Worm (Caenorhabditis elegans) whole organism, young adult: Measurements from ENCODE around the gene fbxc-54.

Source experiments
- B0035.1 ChIP-seq: sonication (generic microtip); optimal IDR thresholded peaks from 2 replicates; lab custom pipeline; 2016; ENCODE audit warnings: missing genetic modification characterization, mild to moderate bottlenecking, missing compliant biosample characterization, missing genotype, missing genetic modification reagents
- B0261.1 ChIP-seq: sonication (generic microtip); optimal IDR thresholded peaks from 2 replicates; lab custom pipeline; 2016; ENCODE audit warnings: mild to moderate bottlenecking, missing genetic modification characterization, moderate library complexity, missing compliant biosample characterization
- F10E7.11 ChIP-seq: sonication (generic microtip); optimal IDR thresholded peaks from 2 replicates; lab custom pipeline; 2017; ENCODE audit warnings: mild to moderate bottlenecking, missing genetic modification characterization, moderate library complexity, missing compliant biosample characterization
- F55B11.4 ChIP-seq: sonication (generic microtip); optimal IDR thresholded peaks from 2 replicates; lab custom pipeline; 2016; ENCODE audit warnings: missing compliant biosample characterization, missing genetic modification characterization, borderline replicate concordance; ENCODE audit not compliant: insufficient read depth
- K11D2.4 ChIP-seq: fragments of 200-800 bp; sonication (Bioruptor generic); IDR thresholded peaks from 2 replicates; pipeline ENCODE4 v1.3.6; 2022; ENCODE audit warnings: missing genetic modification reagents, missing genetic modification characterization, missing compliant biosample characterization
- K12H6.12 ChIP-seq: fragments of 200-800 bp; sonication (Bioruptor generic); optimal IDR thresholded peaks from 2 replicates; lab custom pipeline; 2018; ENCODE audit warnings: mild to moderate bottlenecking, missing genetic modification characterization, missing compliant biosample characterization
- Y53F4B.3 ChIP-seq: fragments of 200-800 bp; sonication (Bioruptor generic); IDR thresholded peaks from 2 replicates; pipeline ENCODE4 v1.3.6; 2022; ENCODE audit warnings: missing genetic modification reagents, missing genetic modification characterization, missing compliant biosample characterization
- Y56A3A.18 ChIP-seq: fragments of 200-800 bp; sonication (Bioruptor generic); IDR thresholded peaks from 2 replicates; pipeline ENCODE4 v1.3.6; 2022; ENCODE audit warnings: missing genetic modification reagents, missing genetic modification characterization, missing compliant biosample characterization
- ZK185.1 ChIP-seq: sonication (generic microtip); optimal IDR thresholded peaks from 2 replicates; lab custom pipeline; 2016; ENCODE audit warnings: mild to moderate bottlenecking, missing genetic modification characterization, missing compliant biosample characterization; ENCODE audit not compliant: poor library complexity, severe bottlenecking
- ama-1 ChIP-seq, 3 experiments: fragments of 150-350 bp in 1 of 3; sonication (generic microtip) in 2 of 3; optimal IDR thresholded peaks; 2 replicates each; lab custom pipeline; 2014 to 2018; ENCODE audit warnings: missing biosample characterization in 2 of 3, missing genetic modification characterization in 2 of 3, missing genetic modification reagents in 2 of 3
- attf-6 ChIP-seq: fragments of 200-800 bp; sonication (Bioruptor generic); IDR thresholded peaks from 2 replicates; pipeline ENCODE4 v1.3.6; 2022; ENCODE audit warnings: missing genetic modification reagents, missing genetic modification characterization, missing compliant biosample characterization
- bed-1 ChIP-seq: fragments of 200-800 bp; sonication (Bioruptor generic); IDR thresholded peaks from 2 replicates; pipeline ENCODE4 v1.3.6; 2022; ENCODE audit warnings: missing genetic modification reagents, missing genetic modification characterization, missing compliant biosample characterization
- cebp-2 ChIP-seq: fragments of 200-800 bp; sonication (Bioruptor generic); IDR thresholded peaks from 2 replicates; pipeline ENCODE4 v1.3.6; 2022; ENCODE audit warnings: missing genetic modification characterization, missing compliant biosample characterization
- ceh-100 ChIP-seq: fragments of 200-800 bp; sonication (Bioruptor generic); IDR thresholded peaks from 2 replicates; pipeline ENCODE4 v1.3.6; 2022; ENCODE audit warnings: missing genetic modification reagents, missing genetic modification characterization, missing compliant biosample characterization
- ceh-40 ChIP-seq: fragments of 200-800 bp; sonication (Bioruptor generic); IDR thresholded peaks from 2 replicates; pipeline ENCODE4 v1.3.6; 2022; ENCODE audit warnings: missing genetic modification characterization, missing compliant biosample characterization
- chd-7 ChIP-seq: sonication (generic microtip); optimal IDR thresholded peaks from 2 replicates; lab custom pipeline; 2016; ENCODE audit warnings: mild to moderate bottlenecking, missing genetic modification characterization, moderate library complexity, missing compliant biosample characterization
- ekl-4 ChIP-seq: fragments of 200-800 bp; sonication (Bioruptor generic); IDR thresholded peaks from 2 replicates; pipeline ENCODE4 v1.3.6; 2022; ENCODE audit warnings: missing genetic modification reagents, missing genetic modification characterization, missing compliant biosample characterization
- let-526 ChIP-seq: fragments of 200-800 bp; sonication (Bioruptor generic); IDR thresholded peaks from 2 replicates; pipeline ENCODE4 v1.3.6; 2022; ENCODE audit warnings: missing genetic modification reagents, missing genetic modification characterization, missing compliant biosample characterization
- lin-35 ChIP-seq, 3 experiments: fragments of 150-350 bp in 2 of 3; sonication (generic microtip) in 1 of 3; optimal IDR thresholded peaks; 2 replicates each; lab custom pipeline; 2014 to 2018; ENCODE audit warnings: missing biosample characterization in 3 of 3, missing genetic modification characterization in 3 of 3, missing genetic modification reagents in 3 of 3
- lir-1 ChIP-seq: fragments of 200-800 bp; sonication (Bioruptor generic); conservative IDR thresholded peaks from 2 replicates; pipeline ENCODE4 v1.3.6; 2022; ENCODE audit warnings: missing genetic modification reagents, missing genetic modification characterization, missing compliant biosample characterization
- mes-4 ChIP-seq: sonication (generic microtip); optimal IDR thresholded peaks from 2 replicates; lab custom pipeline; 2016; ENCODE audit warnings: missing genotype, missing genetic modification characterization, missing compliant biosample characterization
- nhr-120 ChIP-seq: fragments of 200-800 bp; sonication (Bioruptor generic); IDR thresholded peaks from 2 replicates; pipeline ENCODE4 v1.3.6; 2022; ENCODE audit warnings: missing genetic modification characterization, missing compliant biosample characterization
- pbrm-1 ChIP-seq: fragments of 200-800 bp; sonication (Bioruptor generic); IDR thresholded peaks from 2 replicates; pipeline ENCODE4 v1.3.6; 2022; ENCODE audit warnings: missing genetic modification reagents, missing genetic modification characterization, missing compliant biosample characterization
- pha-4 ChIP-seq: fragments of 150-350 bp; sonication (generic microtip); optimal IDR thresholded peaks from 2 replicates; lab custom pipeline; 2014; ENCODE audit warnings: missing biosample characterization, missing genetic modification reagents, missing genetic modification characterization
- rcor-1 ChIP-seq: fragments of 200-800 bp; sonication (Bioruptor generic); IDR thresholded peaks from 2 replicates; pipeline ENCODE4 v1.3.6; 2022; ENCODE audit warnings: missing genetic modification reagents, missing genetic modification characterization, missing compliant biosample characterization
- rec-8 ChIP-seq, 2 experiments: sonication (generic microtip); optimal IDR thresholded peaks; 2 replicates each; lab custom pipeline; 2016; ENCODE audit warnings: mild to moderate bottlenecking in 2 of 2, missing genetic modification characterization in 2 of 2, missing genetic modification reagents in 2 of 2, missing genotype in 2 of 2, missing biosample characterization in 1 of 2, missing compliant biosample characterization in 1 of 2, moderate library complexity in 1 of 2
- rpc-1 ChIP-seq, 2 experiments: fragments of 150-350 bp in 1 of 2; sonication (generic microtip) in 1 of 2; optimal IDR thresholded peaks; 2 replicates each; lab custom pipeline; 2014 to 2018; ENCODE audit warnings: missing biosample characterization in 1 of 2, missing genetic modification characterization in 1 of 2, missing genetic modification reagents in 1 of 2, missing genotype in 1 of 2
- sdz-38 ChIP-seq: sonication (generic microtip); optimal IDR thresholded peaks from 2 replicates; lab custom pipeline; 2016; ENCODE audit warnings: missing genotype, missing genetic modification characterization, missing compliant biosample characterization
- snpc-1.1 ChIP-seq: sonication (generic microtip); optimal IDR thresholded peaks from 2 replicates; lab custom pipeline; 2017; ENCODE audit warnings: missing genetic modification characterization, mild to moderate bottlenecking, missing compliant biosample characterization, antibody characterized with exemption, moderate library complexity, missing genotype, missing genetic modification reagents; ENCODE audit not compliant: insufficient read depth
- somi-1 ChIP-seq: fragments of 200-800 bp; sonication (Bioruptor generic); optimal IDR thresholded peaks from 2 replicates; lab custom pipeline; 2018; ENCODE audit warnings: mild to moderate bottlenecking, missing genetic modification characterization, missing compliant biosample characterization
- sptf-2 ChIP-seq: fragments of 200-800 bp; sonication (Bioruptor generic); optimal IDR thresholded peaks from 2 replicates; lab custom pipeline; 2018; ENCODE audit warnings: mild to moderate bottlenecking, missing genetic modification characterization, missing compliant biosample characterization
- ztf-18 ChIP-seq: sonication (generic microtip); optimal IDR thresholded peaks from 2 replicates; lab custom pipeline; 2016; ENCODE audit warnings: missing genotype, mild to moderate bottlenecking, missing genetic modification characterization, missing compliant biosample characterization
- ztf-22 ChIP-seq: fragments of 200-800 bp; sonication (Bioruptor generic); optimal IDR thresholded peaks from 2 replicates; lab custom pipeline; 2018; ENCODE audit warnings: mild to moderate bottlenecking, missing genetic modification characterization, moderate library complexity, missing compliant biosample characterization
- ztf-26 ChIP-seq: sonication (generic microtip); optimal IDR thresholded peaks from 2 replicates; lab custom pipeline; 2017; ENCODE audit warnings: missing genetic modification characterization, missing compliant biosample characterization
- ztf-6 ChIP-seq: fragments of 200-800 bp; sonication (Bioruptor generic); IDR thresholded peaks from 2 replicates; pipeline ENCODE4 v1.3.6; 2022; ENCODE audit warnings: missing genetic modification reagents, missing genetic modification characterization, missing compliant biosample characterization

The fbxc-54 gene

DNA sequence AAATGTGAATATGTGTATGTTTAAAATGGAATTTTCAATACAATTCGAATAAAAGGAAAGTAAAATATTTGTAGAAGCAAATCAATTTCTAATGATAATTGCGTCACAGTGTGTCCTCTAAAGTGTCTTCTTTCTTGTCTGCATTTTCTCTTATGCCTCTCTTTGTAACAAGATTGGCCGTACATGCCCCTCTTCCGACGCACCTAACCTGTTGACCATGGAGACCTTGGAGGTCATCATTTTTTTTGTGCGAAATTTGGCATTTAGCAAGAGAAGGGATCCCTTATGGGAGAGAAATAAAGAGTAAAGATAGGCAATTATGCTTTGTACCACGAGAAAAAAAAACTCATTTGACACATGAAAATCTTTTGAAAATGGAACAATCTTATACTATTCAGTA is 3.2 kb upstream of the fbxc-54 start, which contains the start of gene F23F1.4:
Gene F23F1.4, minus strand, starts transcription at position 141 of the 400 bp plus-strand sequence.
- TF ChIP-seq nhr-120 (GFP tag; lab: Robert Waterston, UW) (no peak), F10E7.11 (tag; lab: Kevin White, UChicago) (no peak), pha-4 (tag; lab: Kevin White, UChicago) (no peak), B0261.1 (tag; lab: Kevin White, UChicago) (no peak), bed-1 (GFP tag; lab: Robert Waterston, UW) (no peak), rpc-1 (optimal IDR thresholded peaks at IDR 0.05; lab: Kevin White, UChicago) (no peak), rpc-1 (tag; optimal IDR thresholded peaks at IDR 0.05; lab: Kevin White, UChicago) (no peak), K12H6.12 (tag; lab: Kevin White, UChicago) (no peak), K11D2.4 (GFP tag; lab: Robert Waterston, UW) (no peak), rec-8 (tag; optimal IDR thresholded peaks at IDR 0.05; lab: Kevin White, UChicago) (no peak), ceh-100 (GFP tag; lab: Robert Waterston, UW) (no peak), somi-1 (GFP tag; lab: Kevin White, UChicago) (no peak)
- TF ChIP-seq, all 124 proteins: peak for 0

DNA sequence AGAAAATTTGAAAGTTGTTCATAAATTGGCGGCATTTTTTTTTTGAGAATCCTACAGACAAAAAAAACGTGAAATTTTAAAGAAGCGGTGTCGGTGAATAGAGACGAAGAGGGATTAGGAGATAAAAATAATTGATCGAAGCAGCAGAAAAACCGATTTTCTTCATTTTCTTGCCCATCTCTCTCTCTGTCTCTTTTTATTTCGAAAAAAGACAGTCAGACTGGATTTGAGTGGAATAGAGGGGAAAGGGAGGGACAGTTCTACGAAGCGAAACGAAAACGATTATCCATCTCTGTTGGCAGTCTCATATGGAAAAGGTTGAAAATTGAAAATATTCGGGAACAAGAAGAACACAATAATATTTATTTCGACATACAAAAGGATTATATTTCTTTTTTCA is 1.9 kb upstream of the fbxc-54 start:
- no peak for TF ChIP-seq ztf-26 (tag; lab: Kevin White, UChicago)
- no peak for TF ChIP-seq sdz-38 (tag; lab: Kevin White, UChicago)
- TF ChIP-seq Y56A3A.18 (GFP tag; lab: Robert Waterston, UW): no peak
- TF ChIP-seq lin-35 (GFP tag; optimal IDR thresholded peaks at IDR 0.05; lab: Kevin White, UChicago): no peak
- TF ChIP-seq mes-4 (tag; lab: Kevin White, UChicago): no peak
- TF ChIP-seq ztf-6: no peak
- TF ChIP-seq snpc-1.1 (tag; lab: Kevin White, UChicago): no peak
- no peak for TF ChIP-seq ama-1 (optimal IDR thresholded peaks at IDR 0.05; lab: Kevin White, UChicago)
- TF ChIP-seq ama-1 (GFP tag; optimal IDR thresholded peaks at IDR 0.05; lab: Kevin White, UChicago): no peak
- TF ChIP-seq rcor-1 (GFP tag; lab: Robert Waterston, UW): no peak
- no peak for TF ChIP-seq F55B11.4 (tag; lab: Kevin White, UChicago)

DNA sequence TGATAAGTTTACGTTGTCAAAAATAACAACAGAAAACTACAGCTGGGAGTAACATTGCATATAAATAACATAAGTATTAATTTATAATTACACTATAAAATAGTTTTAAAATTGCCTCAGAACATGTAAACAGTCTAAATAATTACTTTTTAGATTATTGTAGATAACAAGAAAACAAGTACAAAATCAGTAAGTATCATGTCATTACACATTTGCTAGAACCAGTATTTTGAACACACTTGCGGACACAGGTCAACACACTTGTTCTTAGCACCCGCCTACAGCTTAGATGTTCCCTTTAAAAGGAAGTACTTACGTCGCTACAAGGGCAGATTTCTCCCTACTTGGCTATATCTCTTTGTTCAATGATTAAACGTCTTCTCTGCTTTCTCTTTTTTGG is 2.4 kb downstream of the fbxc-54 start, which contains the start of gene F23F1.2:
Gene F23F1.2, plus strand, starts transcription at position 301 of the 400 bp plus-strand sequence.
- TF ChIP-seq lir-1 (no peak), snpc-1.1 (tag; lab: Kevin White, UChicago) (no peak), ZK185.1 (tag; lab: Kevin White, UChicago) (no peak)

DNA sequence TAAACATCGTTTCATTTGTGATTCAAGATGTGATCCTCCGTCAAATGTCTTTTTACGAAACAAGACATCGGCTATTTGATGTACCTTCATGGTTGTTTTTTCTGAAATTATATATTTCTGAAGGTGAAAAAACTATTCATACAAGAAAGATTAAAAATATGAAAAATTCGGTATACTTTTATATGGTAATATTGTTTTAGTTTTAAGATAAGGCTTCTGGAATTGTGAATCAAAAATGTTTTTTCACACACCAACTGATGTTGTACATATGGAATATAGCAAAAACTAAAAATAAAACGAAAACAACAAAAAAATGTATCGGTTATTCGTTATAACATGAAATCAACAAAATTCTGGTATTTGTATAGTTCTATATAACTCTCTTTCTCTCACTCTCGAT is 5.7 kb downstream of the fbxc-54 start, which contains the start of gene F23F1.6:
Gene F23F1.6, minus strand, starts transcription at position 101 of the 400 bp plus-strand sequence.
- no peak for TF ChIP-seq cebp-2 (GFP tag; lab: Robert Waterston, UW)
- no peak for TF ChIP-seq ekl-4 (GFP tag; lab: Robert Waterston, UW)
- TF ChIP-seq B0035.1: no peak
- TF ChIP-seq ztf-18 (tag; lab: Kevin White, UChicago): no peak
- no peak for TF ChIP-seq ztf-22 (GFP tag; lab: Kevin White, UChicago)
- no peak for TF ChIP-seq ceh-40 (GFP tag; lab: Robert Waterston, UW)
- TF ChIP-seq Y53F4B.3 (GFP tag; lab: Robert Waterston, UW): no peak
- no peak for TF ChIP-seq pbrm-1 (GFP tag; lab: Robert Waterston, UW)
- no peak for TF ChIP-seq let-526 (GFP tag; lab: Robert Waterston, UW)
- TF ChIP-seq chd-7 (tag; lab: Kevin White, UChicago): no peak
- TF ChIP-seq sptf-2 (GFP tag; lab: Kevin White, UChicago): no peak
- no peak for TF ChIP-seq F10E7.11 (tag; lab: Kevin White, UChicago)
- no peak for TF ChIP-seq attf-6 (GFP tag; lab: Robert Waterston, UW)
